Fruit fly (Drosophila melanogaster) whole organism, embryonic: ENCODE data around the gene CG31099.

Source experiments
- Abd-B ChIP-seq: fragments of 200-800 bp; sonication (Bioruptor generic); optimal IDR thresholded peaks from 2 replicates; lab custom pipeline; 2018; ENCODE audit warnings: missing biosample characterization, mild to moderate bottlenecking, missing genetic modification characterization, moderate library complexity
- C15 ChIP-seq: fragments of 200-800 bp; sonication (Bioruptor generic); IDR thresholded peaks from 3 replicates; pipeline ENCODE4 v1.3.6; 2022; ENCODE audit warnings: missing biosample characterization, missing genetic modification characterization
- CG10209 ChIP-seq: fragments of 200-800 bp; sonication (Bioruptor generic); optimal IDR thresholded peaks from 3 replicates; lab custom pipeline; 2017; ENCODE audit warnings: missing biosample characterization, mild to moderate bottlenecking, missing genetic modification characterization, missing genetic modification reagents
- CG10366 ChIP-seq: fragments of 200-800 bp; sonication (Bioruptor generic); IDR thresholded peaks from 2 replicates; pipeline ENCODE4 v1.3.6; 2022; ENCODE audit warnings: missing biosample characterization, missing genetic modification characterization
- CG11398 ChIP-seq: fragments of 200-800 bp; sonication (Bioruptor generic); optimal IDR thresholded peaks from 2 replicates; lab custom pipeline; 2016; ENCODE audit warnings: missing biosample characterization, missing genetic modification characterization
- CG12744 ChIP-seq: fragments of 200-800 bp; sonication (Bioruptor generic); optimal IDR thresholded peaks from 2 replicates; lab custom pipeline; 2016; ENCODE audit warnings: missing biosample characterization, missing genetic modification characterization
- CG14667 ChIP-seq: fragments of 200-800 bp; sonication (Bioruptor generic); IDR thresholded peaks from 2 replicates; pipeline ENCODE4 v1.3.6; 2022; ENCODE audit warnings: missing biosample characterization, missing genetic modification characterization
- CG15011 ChIP-seq: fragments of 200-800 bp; sonication (Bioruptor generic); optimal IDR thresholded peaks from 3 replicates; lab custom pipeline; 2018; ENCODE audit warnings: missing biosample characterization, mild to moderate bottlenecking, missing genetic modification characterization
- CG15479 ChIP-seq: fragments of 200-800 bp; sonication (Bioruptor generic); optimal IDR thresholded peaks from 3 replicates; lab custom pipeline; 2019; ENCODE audit warnings: missing biosample characterization, mild to moderate bottlenecking, missing genetic modification characterization, moderate library complexity
- CG18619 ChIP-seq: fragments of 200-800 bp; sonication (Bioruptor generic); optimal IDR thresholded peaks from 3 replicates; lab custom pipeline; 2017; ENCODE audit warnings: missing biosample characterization, mild to moderate bottlenecking, missing genetic modification characterization
- CG30431 ChIP-seq: fragments of 200-800 bp; sonication (Bioruptor generic); optimal IDR thresholded peaks from 2 replicates; lab custom pipeline; 2017; ENCODE audit warnings: missing biosample characterization, missing genetic modification characterization
- CG3065 ChIP-seq: fragments of 200-800 bp; sonication (Bioruptor generic); optimal IDR thresholded peaks from 2 replicates; lab custom pipeline; 2016; ENCODE audit warnings: missing biosample characterization, missing genetic modification characterization
- CG31441 ChIP-seq: fragments of 200-800 bp; sonication (Bioruptor generic); IDR thresholded peaks from 2 replicates; pipeline ENCODE4 v1.3.6; 2022; ENCODE audit warnings: missing biosample characterization, missing genetic modification characterization
- CG32532 ChIP-seq: fragments of 200-800 bp; sonication (Bioruptor generic); IDR thresholded peaks from 2 replicates; pipeline ENCODE4 v1.3.6; 2022; ENCODE audit warnings: missing biosample characterization, missing genetic modification characterization
- CG3847 ChIP-seq: fragments of 200-800 bp; sonication (Bioruptor generic); IDR thresholded peaks from 2 replicates; pipeline ENCODE4 v1.3.6; 2022; ENCODE audit warnings: missing biosample characterization, missing genetic modification characterization
- CG6791 ChIP-seq: fragments of 200-800 bp; sonication (Bioruptor generic); IDR thresholded peaks from 3 replicates; pipeline ENCODE4 v1.3.6; 2022; ENCODE audit warnings: missing biosample characterization, missing genetic modification characterization; ENCODE audit not compliant: partially characterized antibody
- CG7271 ChIP-seq: fragments of 200-800 bp; sonication (Bioruptor generic); optimal IDR thresholded peaks from 2 replicates; lab custom pipeline; 2018; ENCODE audit warnings: missing biosample characterization, mild to moderate bottlenecking, missing genetic modification characterization, moderate library complexity
- CG8281 ChIP-seq: fragments of 200-800 bp; sonication (Bioruptor generic); optimal IDR thresholded peaks from 2 replicates; lab custom pipeline; 2018; ENCODE audit warnings: missing biosample characterization, mild to moderate bottlenecking, missing genetic modification characterization, moderate library complexity
- CG9215 ChIP-seq: fragments of 200-800 bp; sonication (Bioruptor generic); IDR thresholded peaks from 2 replicates; pipeline ENCODE4 v1.3.6; 2022; ENCODE audit warnings: missing biosample characterization, missing genetic modification characterization
- Camta ChIP-seq: fragments of 200-800 bp; sonication (Bioruptor generic); optimal IDR thresholded peaks from 2 replicates; lab custom pipeline; 2016; ENCODE audit warnings: missing biosample characterization, missing genetic modification characterization
- CkIIα-i1 ChIP-seq: fragments of 200-800 bp; sonication (Bioruptor generic); IDR thresholded peaks from 2 replicates; pipeline ENCODE4 v1.3.6; 2022; ENCODE audit warnings: missing biosample characterization, missing genetic modification characterization
- Doc2 ChIP-seq: fragments of 200-800 bp; sonication (Bioruptor generic); IDR thresholded peaks from 2 replicates; pipeline ENCODE4 v1.3.6; 2022; ENCODE audit warnings: missing biosample characterization, missing genetic modification characterization
- HLH3B ChIP-seq: fragments of 200-800 bp; sonication (Bioruptor generic); IDR thresholded peaks from 2 replicates; pipeline ENCODE4 v1.3.6; 2022; ENCODE audit warnings: missing biosample characterization, missing genetic modification characterization
- HLHmδ ChIP-seq: fragments of 200-800 bp; sonication (Bioruptor generic); optimal IDR thresholded peaks from 2 replicates; lab custom pipeline; 2018; ENCODE audit warnings: missing biosample characterization, mild to moderate bottlenecking, missing genetic modification characterization, moderate library complexity
- Hmr ChIP-seq: fragments of 200-800 bp; sonication (Bioruptor generic); optimal IDR thresholded peaks from 3 replicates; lab custom pipeline; 2017; ENCODE audit warnings: mild to moderate bottlenecking, missing biosample characterization, missing genetic modification reagents, missing genetic modification characterization
- Lpt ChIP-seq: fragments of >200 bp; optimal IDR thresholded peaks from 2 replicates; lab custom pipeline; 2018; ENCODE audit warnings: missing biosample characterization, missing genetic modification characterization
- Mad ChIP-seq: fragments of 200-800 bp; sonication (Bioruptor generic); optimal IDR thresholded peaks from 2 replicates; lab custom pipeline; 2016; ENCODE audit warnings: missing biosample characterization, missing genetic modification characterization
- Sin3A ChIP-seq: fragments of >200 bp; optimal IDR thresholded peaks from 2 replicates; lab custom pipeline; 2018
- ab ChIP-seq: fragments of 200-800 bp; sonication (Bioruptor generic); optimal IDR thresholded peaks from 2 replicates; lab custom pipeline; 2016; ENCODE audit warnings: missing biosample characterization, missing genetic modification characterization
- ac ChIP-seq: fragments of 200-800 bp; sonication (Bioruptor generic); optimal IDR thresholded peaks from 3 replicates; lab custom pipeline; 2017; ENCODE audit warnings: missing biosample characterization, mild to moderate bottlenecking, missing genetic modification characterization
- ara ChIP-seq: fragments of 200-800 bp; sonication (Bioruptor generic); IDR thresholded peaks from 2 replicates; pipeline ENCODE4 v1.3.6; 2022; ENCODE audit warnings: missing biosample characterization, missing genetic modification characterization
- bsh ChIP-seq, 2 experiments: fragments of 200-800 bp; sonication (Bioruptor generic); optimal IDR thresholded peaks; 2 replicates each; lab custom pipeline; 2017 to 2018; ENCODE audit warnings: mild to moderate bottlenecking in 2 of 2, missing biosample characterization in 2 of 2, missing genetic modification characterization in 2 of 2, moderate library complexity in 1 of 2
- cg ChIP-seq: fragments of 200-800 bp; sonication (Bioruptor generic); optimal IDR thresholded peaks from 3 replicates; lab custom pipeline; 2019; ENCODE audit warnings: missing biosample characterization, mild to moderate bottlenecking, missing genetic modification characterization, moderate library complexity
- danr ChIP-seq: fragments of 200-800 bp; sonication (Bioruptor generic); IDR thresholded peaks from 2 replicates; pipeline ENCODE4 v1.3.6; 2022; ENCODE audit warnings: missing biosample characterization, missing genetic modification characterization
- dimm ChIP-seq: fragments of 200-800 bp; sonication (Bioruptor generic); IDR thresholded peaks from 2 replicates; pipeline ENCODE4 v1.3.6; 2022; ENCODE audit warnings: missing biosample characterization, missing genetic modification characterization
- dpn ChIP-seq, 2 experiments: fragments of 200-800 bp; sonication (Bioruptor generic); optimal IDR thresholded peaks; 3 replicates each; lab custom pipeline; 2016; ENCODE audit warnings: missing biosample characterization in 2 of 2, missing genetic modification characterization in 2 of 2
- gsb ChIP-seq: fragments of 200-800 bp; sonication (Bioruptor generic); IDR thresholded peaks from 2 replicates; pipeline ENCODE4 v1.3.6; 2022; ENCODE audit warnings: missing biosample characterization, missing genetic modification characterization
- ind ChIP-seq: fragments of 200-800 bp; sonication (Bioruptor generic); optimal IDR thresholded peaks from 3 replicates; lab custom pipeline; 2016; ENCODE audit warnings: missing biosample characterization, missing genetic modification characterization
- lbe ChIP-seq: fragments of 200-800 bp; sonication (Bioruptor generic); optimal IDR thresholded peaks from 2 replicates; lab custom pipeline; 2016; ENCODE audit warnings: missing biosample characterization, mild to moderate bottlenecking, missing genetic modification characterization
- nmo ChIP-seq: fragments of 200-800 bp; sonication (Bioruptor generic); optimal IDR thresholded peaks from 2 replicates; lab custom pipeline; 2018; ENCODE audit warnings: missing biosample characterization, mild to moderate bottlenecking, missing genetic modification characterization, moderate library complexity
- odd ChIP-seq: fragments of 200-800 bp; sonication (Bioruptor generic); optimal IDR thresholded peaks from 2 replicates; lab custom pipeline; 2017; ENCODE audit warnings: missing biosample characterization, mild to moderate bottlenecking, missing genetic modification characterization
- pan ChIP-seq, 4 experiments: fragments of >200 bp in 3 of 4; fragments of 200-800 bp in 1 of 4; sonication (Bioruptor generic) in 1 of 4; optimal IDR thresholded peaks in 3 of 4; IDR thresholded peaks in 1 of 4; 2 replicates each; pipeline versions ENCODE4 v1.3.6 to Lab custom; 2017 to 2022; ENCODE audit warnings: missing biosample characterization in 2 of 4, missing genetic modification characterization in 2 of 4, mixed read lengths in 1 of 4
- pb ChIP-seq: fragments of 200-800 bp; sonication (Bioruptor generic); optimal IDR thresholded peaks from 3 replicates; lab custom pipeline; 2016; ENCODE audit warnings: missing biosample characterization, missing genetic modification characterization
- psq ChIP-seq: fragments of 200-800 bp; sonication (Bioruptor generic); optimal IDR thresholded peaks from 2 replicates; lab custom pipeline; 2017; ENCODE audit warnings: missing biosample characterization, missing genetic modification characterization
- slp2 ChIP-seq: fragments of 200-800 bp; sonication (Bioruptor generic); optimal IDR thresholded peaks from 2 replicates; lab custom pipeline; 2016; ENCODE audit warnings: missing biosample characterization, missing genetic modification characterization
- sob ChIP-seq: fragments of 200-800 bp; sonication (Bioruptor generic); IDR thresholded peaks from 2 replicates; pipeline ENCODE4 v1.3.6; 2022; ENCODE audit warnings: missing biosample characterization, missing genetic modification characterization
- sqz ChIP-seq: fragments of 200-800 bp; sonication (Bioruptor generic); optimal IDR thresholded peaks from 3 replicates; lab custom pipeline; 2018; ENCODE audit warnings: missing biosample characterization, mild to moderate bottlenecking, missing genetic modification characterization
- vvl ChIP-seq: fragments of 200-800 bp; sonication (Bioruptor generic); IDR thresholded peaks from 2 replicates; pipeline ENCODE4 v1.3.6; 2022; ENCODE audit warnings: missing biosample characterization, missing genetic modification characterization

Gene CG31099

DNA sequence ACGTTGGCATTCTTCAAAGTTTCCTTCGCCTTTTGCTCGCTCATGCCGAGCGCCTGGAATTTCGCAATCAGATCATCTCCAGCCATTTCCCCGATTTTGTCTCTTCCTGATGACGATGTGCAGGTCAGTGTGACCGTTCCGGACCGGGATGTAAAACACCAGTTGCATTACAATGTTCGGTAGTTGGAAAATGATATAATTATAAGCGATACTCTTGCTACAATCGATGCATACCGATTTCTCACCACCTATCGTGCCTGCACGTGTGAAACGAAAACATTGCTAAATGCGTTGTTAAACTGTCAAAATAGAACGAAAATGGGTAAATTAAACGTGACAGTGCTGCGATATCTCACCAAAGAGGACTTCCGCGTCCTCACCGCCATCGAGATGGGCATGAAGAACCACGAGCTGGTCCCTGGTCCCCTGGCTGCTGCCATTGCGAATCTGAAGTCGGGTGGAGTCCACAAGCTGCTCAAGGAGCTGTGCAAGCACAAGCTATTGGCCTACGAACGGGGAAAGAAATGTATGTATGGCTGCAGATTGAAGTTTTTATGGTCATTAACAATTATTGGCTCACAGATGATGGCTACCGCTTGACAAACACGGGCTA is 45.0 kb downstream of the CG31099 start, which contains the start of the genes GlnRS and RIOK2 (continued):
- TF ChIP-seq odd (GFP tag; lab: Kevin White, UChicago) (no peak), dpn (GFP tag; optimal IDR thresholded peaks at IDR 0.05; lab: Kevin White, UChicago) (peak in 1 of 2 experiments; percentile 18), lbe (GFP tag; lab: Kevin White, UChicago) (no peak), pb (GFP tag; lab: Kevin White, UChicago) (no peak), ara (GFP tag; lab: Robert Waterston, UW) (no peak), sqz (GFP tag; lab: Kevin White, UChicago) (no peak)

DNA sequence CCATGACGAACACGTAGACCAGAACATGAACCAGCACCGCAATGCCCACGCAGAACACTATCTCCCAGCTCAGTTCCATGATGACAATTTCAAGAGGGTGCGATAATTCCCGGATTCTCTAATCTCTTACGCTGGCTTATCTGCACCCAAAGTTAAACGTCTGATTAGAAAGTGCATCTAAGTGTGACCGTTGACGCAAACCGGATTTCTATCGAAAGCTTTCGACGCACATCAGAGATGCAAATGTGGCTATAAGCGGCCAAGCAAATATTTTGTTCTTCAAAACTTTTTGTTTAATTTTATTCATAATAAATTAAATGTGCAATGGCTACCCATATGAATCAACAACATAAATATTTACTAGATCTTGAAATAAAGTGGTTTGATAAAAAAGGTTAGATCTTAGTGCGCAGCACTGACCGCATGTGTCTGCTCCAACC is 48.4 kb downstream of the CG31099 start, which contains the start of the genes Kdsr and CG11858:
Gene Kdsr (minus strand): TSS at position 177 of the 440 bp plus-strand sequence.
Gene CG11858 (plus strand): TSS at position 420 of the 440 bp plus-strand sequence.
- TF ChIP-seq Mad (GFP tag; lab: Kevin White, UChicago) (peak; percentile 61), sob (GFP tag; lab: Robert Waterston, UW) (peak; percentile 72), slp2 (GFP tag; lab: Kevin White, UChicago) (no peak), CG14667 (peak; percentile 50; the same call in 1 of the 2 replicates), danr (GFP tag; lab: Robert Waterston, UW) (peak; percentile 58; the same call in 1 of the 2 replicates), pan (optimal IDR thresholded peaks at IDR 0.05; lab: Kevin White, UChicago) (no peak), pan (GFP tag; optimal IDR thresholded peaks at IDR 0.05 in 1 of 2, IDR thresholded peaks at IDR 0.05 in 1 of 2) (peak in 1 of 2 experiments; percentile 64), CG15479 (no peak), Camta (GFP tag; lab: Kevin White, UChicago) (peak; percentile 16), CG15011 (GFP tag; lab: Kevin White, UChicago) (no peak), Lpt (GFP tag; lab: Kevin White, UChicago) (no peak), CG30431 (GFP tag; lab: Kevin White, UChicago) (no peak), CG10366 (GFP tag; lab: Robert Waterston, UW) (peak; percentile 52), bsh (GFP tag; optimal IDR thresholded peaks at IDR 0.05; lab: Kevin White, UChicago) (peak in 1 of 2 experiments; percentile 68), CG8281 (tag; lab: Kevin White, UChicago) (peak; percentile 7), ab (GFP tag; lab: Kevin White, UChicago) (no peak), CG10209 (GFP tag; lab: Kevin White, UChicago) (peak; percentile 38), Abd-B (GFP tag; lab: Kevin White, UChicago) (no peak), dimm (GFP tag; lab: Robert Waterston, UW) (no peak), CG6791 (no peak), gsb (GFP tag; lab: Robert Waterston, UW) (no peak), CG3065 (GFP tag; lab: Kevin White, UChicago) (no peak), CG31441 (no peak; the same call in 1 of the 2 replicates), ara (GFP tag; lab: Robert Waterston, UW) (peak; percentile 57; the same call in 1 of the 2 replicates), CG18619 (GFP tag; lab: Kevin White, UChicago) (peak; percentile 25), HLHmδ (peak; percentile 8), CG7271 (tag; lab: Kevin White, UChicago) (no peak), cg (GFP tag; lab: Kevin White, UChicago) (no peak), psq (GFP tag; lab: Kevin White, UChicago) (peak; percentile 9), ac (GFP tag; lab: Kevin White, UChicago) (no peak), CG32532 (GFP tag; lab: Robert Waterston, UW) (peak; percentile 68), CG12744 (GFP tag; lab: Kevin White, UChicago) (peak; percentile 40), HLH3B (GFP tag; lab: Robert Waterston, UW) (peak; percentile 21; the same call in 1 of the 2 replicates), C15 (GFP tag; lab: Robert Waterston, UW) (no peak), CG3847 (GFP tag; lab: Robert Waterston, UW) (peak; percentile 68), CkIIα-i1 (GFP tag; lab: Robert Waterston, UW) (no peak), Doc2 (GFP tag; lab: Robert Waterston, UW) (no peak), Hmr (GFP tag; lab: Kevin White, UChicago) (peak; percentile 67), Sin3A (lab: Kevin White, UChicago) (peak; percentile 59), nmo (GFP tag; lab: Kevin White, UChicago) (peak; percentile 75), vvl (GFP tag; lab: Robert Waterston, UW) (peak; percentile 91), CG11398 (GFP tag; lab: Kevin White, UChicago) (no peak), ind (peak; percentile 66), CG9215 (GFP tag; lab: Robert Waterston, UW) (peak; percentile 59)
